Worm (Caenorhabditis elegans): ENCODE measurements around the gene sqv-3.

DNA sequence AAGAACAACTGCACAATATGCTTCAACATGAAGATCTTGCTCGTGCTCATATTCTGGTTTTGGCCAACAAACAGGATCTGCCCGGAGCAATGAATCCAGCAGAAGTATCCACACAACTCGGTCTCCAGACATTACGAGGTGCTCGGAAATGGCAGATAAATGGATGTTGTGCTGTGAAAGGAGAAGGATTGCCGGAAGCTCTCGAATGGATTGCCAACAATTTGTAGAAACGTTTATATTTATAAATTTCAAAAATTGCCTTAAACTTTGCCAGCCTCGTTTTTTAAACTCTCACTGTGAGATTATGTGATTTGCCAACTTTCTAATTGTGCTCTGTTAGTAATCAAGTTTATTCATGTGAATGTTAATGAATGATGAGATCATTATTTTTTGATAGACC is 43.6 kb upstream of the sqv-3 start:
- TF ChIP-seq F16B12.6 (tag; optimal IDR thresholded peaks at IDR 0.05) = no peak
- TF ChIP-seq ceh-63 (GFP tag; optimal IDR thresholded peaks at IDR 0.05) = no peak
- no peak for TF ChIP-seq nhr-28 (tag; optimal IDR thresholded peaks at IDR 0.05)
- no peak for TF ChIP-seq egl-27 (tag; optimal IDR thresholded peaks at IDR 0.05)
- TF ChIP-seq nhr-237 (tag; optimal IDR thresholded peaks at IDR 0.05) = no peak
- TF ChIP-seq elt-3 (tag; optimal IDR thresholded peaks at IDR 0.05) = no peak
- TF ChIP-seq nhr-12 (tag; optimal IDR thresholded peaks at IDR 0.05) = no peak
- no peak for TF ChIP-seq nhr-11 (tag; optimal IDR thresholded peaks at IDR 0.05)

Data from whole organism, L1 larva.